Worm (Caenorhabditis elegans): ENCODE results near the gene Y46G5A.8.

- TF ChIP-seq tab-1 (GFP tag; IDR thresholded peaks at IDR 0.05) = no peak
- no peak for TF ChIP-seq ref-1 (GFP tag; conservative IDR thresholded peaks at IDR 0.05)
- TF ChIP-seq ztf-23 (GFP tag; IDR thresholded peaks at IDR 0.05) = no peak
- TF ChIP-seq cog-1 (tag; optimal IDR thresholded peaks at IDR 0.05) = no peak
- no peak for TF ChIP-seq flt-1 (GFP tag; IDR thresholded peaks at IDR 0.05)
- no peak for TF ChIP-seq med-1 (GFP tag; optimal IDR thresholded peaks at IDR 0.05; ENCODE audit: insufficient read depth)
- no peak for TF ChIP-seq ztf-29 (GFP tag; IDR thresholded peaks at IDR 0.05)
- no peak for TF ChIP-seq T22C8.4 (GFP tag; IDR thresholded peaks at IDR 0.05)
Observed at ce11 chrII:12722685-12723287, 33.4 kb upstream of the Y46G5A.8 start.

All from whole organism, midembryonic.